Worm (Caenorhabditis elegans): ENCODE measurements around the gene srx-45.

- TF ChIP-seq F10B5.3 (tag; optimal IDR thresholded peaks at IDR 0.05): no peak
- TF ChIP-seq ama-1 (optimal IDR thresholded peaks at IDR 0.05): no peak
- no peak for TF ChIP-seq fkh-10 (GFP tag; optimal IDR thresholded peaks at IDR 0.05)
Observed at ce11 chrIII:9299919-9300318, 6.6 kb downstream of the srx-45 start, which contains the start of gene K01B6.3.

Data from whole organism, L4 larva.